Worm (Caenorhabditis elegans): ENCODE measurements around the gene C33B4.2.

DNA sequence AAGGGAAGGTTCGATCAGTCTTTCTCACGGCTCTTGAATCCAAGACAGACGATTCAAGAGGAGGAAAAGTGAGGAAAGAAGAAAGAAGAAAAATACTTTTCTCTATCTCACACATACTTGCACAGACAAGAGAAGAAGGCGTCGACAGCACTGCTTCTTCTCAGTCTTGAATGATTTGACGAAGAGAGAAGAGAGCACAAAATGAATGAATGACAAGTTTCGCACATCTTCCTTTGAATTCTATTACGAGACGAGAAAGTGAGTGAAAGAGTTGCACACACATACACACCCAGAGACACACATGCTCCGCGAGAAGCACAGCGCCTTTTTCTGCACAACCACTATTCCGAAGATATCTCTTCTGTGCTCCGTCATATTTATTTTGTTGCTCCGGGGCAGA lies 36.3 kb downstream of the C33B4.2 start:
- no peak for TF ChIP-seq him-1 (tag; optimal IDR thresholded peaks at IDR 0.05)
- no peak for TF ChIP-seq dao-5 (tag; optimal IDR thresholded peaks at IDR 0.05)
- TF ChIP-seq W03F9.2 (tag; optimal IDR thresholded peaks at IDR 0.05), result no peak

Data from whole organism, L4/young adult.